Worm (Caenorhabditis elegans): ENCODE results near the gene mrps-7.

ce11 chrIV:14754912-14755311 is 12.6 kb downstream of the mrps-7 start, which contains the start of gene Y57G11C.499:
- no peak for TF ChIP-seq W03F9.2 (tag; optimal IDR thresholded peaks at IDR 0.05)
- no peak for TF ChIP-seq dao-5 (tag; optimal IDR thresholded peaks at IDR 0.05)
- no peak for TF ChIP-seq him-1 (tag; optimal IDR thresholded peaks at IDR 0.05)

All from whole organism, L4/young adult.